Fruit fly (Drosophila melanogaster): ENCODE data around the gene RPA2.

- no peak for TF ChIP-seq CTCF (optimal IDR thresholded peaks at IDR 0.05)
- TF ChIP-seq CG8478 (optimal IDR thresholded peaks at IDR 0.05), result no peak
Observed at dm6 chr2L:20944342-20944741, 18.4 kb upstream of the RPA2 start.

Data from S2 (cell line).